Fruit fly (Drosophila melanogaster) whole organism, embryonic: Measurements from ENCODE around the gene CG43121.

Experiments
- Abd-B ChIP-seq: fragments of 200-800 bp; sonication (Bioruptor generic); optimal IDR thresholded peaks from 2 replicates; lab custom pipeline; 2018; ENCODE audit warnings: missing biosample characterization, mild to moderate bottlenecking, missing genetic modification characterization, moderate library complexity
- Ada2b ChIP-seq: fragments of 200-800 bp; sonication (Bioruptor generic); IDR thresholded peaks from 2 replicates; pipeline ENCODE4 v1.3.6; 2022; ENCODE audit warnings: missing biosample characterization, missing genetic modification characterization
- Asciz ChIP-seq: fragments of 200-800 bp; sonication (Bioruptor generic); optimal IDR thresholded peaks from 2 replicates; lab custom pipeline; 2017; ENCODE audit warnings: missing biosample characterization, mild to moderate bottlenecking, missing genetic modification characterization, missing genetic modification reagents
- Atf6 ChIP-seq: fragments of 200-800 bp; sonication (Bioruptor generic); IDR thresholded peaks from 2 replicates; pipeline ENCODE4 v1.3.6; 2022; ENCODE audit warnings: missing biosample characterization, missing genetic modification characterization
- B-H1 ChIP-seq: fragments of 200-800 bp; sonication (Bioruptor generic); IDR thresholded peaks from 3 replicates; pipeline ENCODE4 v1.3.6; 2022; ENCODE audit warnings: missing biosample characterization, missing genetic modification characterization
- CG10431 ChIP-seq: fragments of 200-800 bp; sonication (Bioruptor generic); optimal IDR thresholded peaks from 3 replicates; lab custom pipeline; 2018; ENCODE audit warnings: missing biosample characterization, mild to moderate bottlenecking, missing genetic modification characterization
- CG10462 ChIP-seq: fragments of 200-800 bp; sonication (Bioruptor generic); optimal IDR thresholded peaks from 2 replicates; lab custom pipeline; 2016; ENCODE audit warnings: missing biosample characterization, missing genetic modification characterization
- CG10543 ChIP-seq: fragments of 200-800 bp; sonication (Bioruptor generic); optimal IDR thresholded peaks from 3 replicates; lab custom pipeline; 2017; ENCODE audit warnings: missing biosample characterization, mild to moderate bottlenecking, missing genetic modification characterization, moderate library complexity
- CG11093 ChIP-seq: fragments of 200-800 bp; sonication (Bioruptor generic); IDR thresholded peaks from 3 replicates; pipeline ENCODE4 v1.3.6; 2022; ENCODE audit warnings: missing biosample characterization, missing genetic modification characterization
- CG12659 ChIP-seq: fragments of 200-800 bp; sonication (Bioruptor generic); optimal IDR thresholded peaks from 3 replicates; lab custom pipeline; 2017; ENCODE audit warnings: mild to moderate bottlenecking, missing biosample characterization, missing genetic modification reagents, missing genetic modification characterization
- CG15269 ChIP-seq: fragments of 200-800 bp; sonication (Bioruptor generic); optimal IDR thresholded peaks from 2 replicates; lab custom pipeline; 2018; ENCODE audit warnings: missing biosample characterization, mild to moderate bottlenecking, missing genetic modification characterization, moderate library complexity
- CG17328 ChIP-seq: fragments of 200-800 bp; sonication (Bioruptor generic); IDR thresholded peaks from 2 replicates; pipeline ENCODE4 v1.3.6; 2022; ENCODE audit warnings: missing biosample characterization, missing genetic modification characterization
- CG18764 ChIP-seq: fragments of 200-800 bp; sonication (Bioruptor generic); optimal IDR thresholded peaks from 3 replicates; lab custom pipeline; 2016; ENCODE audit warnings: missing biosample characterization, missing genetic modification characterization
- CG31365 ChIP-seq: fragments of 200-800 bp; sonication (Bioruptor generic); optimal IDR thresholded peaks from 2 replicates; lab custom pipeline; 2018; ENCODE audit warnings: missing biosample characterization, mild to moderate bottlenecking, missing genetic modification characterization
- CG42726 ChIP-seq: fragments of 200-800 bp; sonication (Bioruptor generic); IDR thresholded peaks from 2 replicates; pipeline ENCODE4 v1.3.6; 2022; ENCODE audit warnings: missing biosample characterization, missing genetic modification characterization; ENCODE audit not compliant: partially characterized antibody
- CG6683 ChIP-seq: fragments of 200-800 bp; sonication (Bioruptor generic); optimal IDR thresholded peaks from 2 replicates; lab custom pipeline; 2017; ENCODE audit warnings: missing biosample characterization, mild to moderate bottlenecking, missing genetic modification characterization, missing genetic modification reagents
- CG6813 ChIP-seq: fragments of 200-800 bp; sonication (Bioruptor generic); optimal IDR thresholded peaks from 2 replicates; lab custom pipeline; 2017; ENCODE audit warnings: missing biosample characterization, missing genetic modification characterization, mild to moderate bottlenecking, moderate library complexity, missing genetic modification reagents
- CG8089 ChIP-seq: fragments of 200-800 bp; sonication (Bioruptor generic); optimal IDR thresholded peaks from 3 replicates; lab custom pipeline; 2016; ENCODE audit warnings: missing biosample characterization, missing genetic modification characterization
- CG8359 ChIP-seq: fragments of 200-800 bp; sonication (Bioruptor generic); optimal IDR thresholded peaks from 2 replicates; lab custom pipeline; 2017; ENCODE audit warnings: missing biosample characterization, mild to moderate bottlenecking, missing genetic modification characterization, borderline replicate concordance
- CG8924 ChIP-seq: fragments of 200-800 bp; optimal IDR thresholded peaks from 3 replicates; lab custom pipeline; 2019; ENCODE audit warnings: missing biosample characterization, mild to moderate bottlenecking, missing genetic modification characterization, moderate library complexity
- Chrac-16 ChIP-seq: fragments of 200-800 bp; sonication (Bioruptor generic); optimal IDR thresholded peaks from 3 replicates; lab custom pipeline; 2016; ENCODE audit warnings: missing biosample characterization, missing genetic modification characterization
- CrebB ChIP-seq: fragments of 200-800 bp; sonication (Bioruptor generic); optimal IDR thresholded peaks from 3 replicates; lab custom pipeline; 2018; ENCODE audit warnings: missing biosample characterization, mild to moderate bottlenecking, missing genetic modification characterization
- D ChIP-seq, 2 experiments: fragments of 200-800 bp in 1 of 2; fragments of >200 bp in 1 of 2; sonication (Bioruptor generic) in 1 of 2; optimal IDR thresholded peaks; 2 replicates in 1 of 2; 3 replicates in 1 of 2; lab custom pipeline; 2017; ENCODE audit warnings: mild to moderate bottlenecking in 1 of 2, missing biosample characterization in 1 of 2, missing genetic modification characterization in 1 of 2, missing genetic modification reagents in 1 of 2
- Ets97D ChIP-seq: fragments of 200-800 bp; sonication (Bioruptor generic); optimal IDR thresholded peaks from 3 replicates; lab custom pipeline; 2016; ENCODE audit warnings: missing biosample characterization, missing genetic modification characterization
- H2.0 ChIP-seq: fragments of 200-800 bp; sonication (Bioruptor generic); IDR thresholded peaks from 2 replicates; pipeline ENCODE4 v1.3.6; 2022; ENCODE audit warnings: missing biosample characterization, missing genetic modification characterization
- Hand ChIP-seq: fragments of 200-800 bp; sonication (Bioruptor generic); optimal IDR thresholded peaks from 2 replicates; lab custom pipeline; 2017; ENCODE audit warnings: mild to moderate bottlenecking, missing biosample characterization, missing genetic modification reagents, missing genetic modification characterization
- Ravus ChIP-seq: fragments of 200-800 bp; sonication (Bioruptor generic); IDR thresholded peaks from 2 replicates; pipeline ENCODE4 v1.3.6; 2022; ENCODE audit warnings: missing biosample characterization, missing genetic modification characterization
- Scr ChIP-seq: fragments of 200-800 bp; sonication (Bioruptor generic); IDR thresholded peaks from 2 replicates; pipeline ENCODE4 v1.3.6; 2022; ENCODE audit warnings: missing biosample characterization, missing genetic modification characterization; ENCODE audit not compliant: partially characterized antibody
- Spps ChIP-seq: fragments of 200-800 bp; sonication (Bioruptor generic); optimal IDR thresholded peaks from 2 replicates; lab custom pipeline; 2018; ENCODE audit warnings: missing biosample characterization, mild to moderate bottlenecking, missing genetic modification characterization
- Sry-β ChIP-seq: fragments of 200-800 bp; sonication (Bioruptor generic); optimal IDR thresholded peaks from 2 replicates; lab custom pipeline; 2018; ENCODE audit warnings: missing biosample characterization, mild to moderate bottlenecking, missing genetic modification characterization, moderate library complexity
- Stat92E ChIP-seq, 3 experiments: fragments of >200 bp in 2 of 3; fragments of 200-800 bp in 1 of 3; sonication (Bioruptor generic) in 1 of 3; optimal IDR thresholded peaks; 2 replicates each; lab custom pipeline; 2017 to 2019; ENCODE audit warnings: missing biosample characterization in 3 of 3, missing genetic modification characterization in 3 of 3, mild to moderate bottlenecking in 1 of 3, moderate library complexity in 1 of 3
- Xbp1 ChIP-seq: fragments of 200-800 bp; sonication (Bioruptor generic); optimal IDR thresholded peaks from 3 replicates; lab custom pipeline; 2016; ENCODE audit warnings: missing biosample characterization, mild to moderate bottlenecking, missing genetic modification characterization
- bcd ChIP-seq: fragments of 200-800 bp; sonication (Bioruptor generic); optimal IDR thresholded peaks from 2 replicates; lab custom pipeline; 2017; ENCODE audit warnings: missing biosample characterization, mild to moderate bottlenecking, missing genetic modification characterization
- chif ChIP-seq, 2 experiments: fragments of 200-800 bp; sonication (Bioruptor generic); optimal IDR thresholded peaks; 3 replicates each; lab custom pipeline; 2016; ENCODE audit warnings: missing biosample characterization in 2 of 2, missing genetic modification characterization in 2 of 2
- crol ChIP-seq: fragments of 200-800 bp; sonication (Bioruptor generic); IDR thresholded peaks from 2 replicates; pipeline ENCODE4 v1.3.6; 2022; ENCODE audit warnings: missing biosample characterization, missing genetic modification characterization
- crp ChIP-seq, 2 experiments: fragments of 200-800 bp; sonication (Bioruptor generic); optimal IDR thresholded peaks; 2 replicates in 1 of 2; 3 replicates in 1 of 2; lab custom pipeline; 2017; ENCODE audit warnings: missing biosample characterization in 2 of 2, missing genetic modification characterization in 2 of 2, mild to moderate bottlenecking in 1 of 2, moderate library complexity in 1 of 2
- danr ChIP-seq: fragments of 200-800 bp; sonication (Bioruptor generic); IDR thresholded peaks from 2 replicates; pipeline ENCODE4 v1.3.6; 2022; ENCODE audit warnings: missing biosample characterization, missing genetic modification characterization
- disco-r ChIP-seq: fragments of 200-800 bp; sonication (Bioruptor generic); optimal IDR thresholded peaks from 2 replicates; lab custom pipeline; 2016; ENCODE audit warnings: missing biosample characterization, missing genetic modification characterization
- ewg ChIP-seq: fragments of 200-800 bp; sonication (Bioruptor generic); optimal IDR thresholded peaks from 3 replicates; lab custom pipeline; 2017; ENCODE audit warnings: mild to moderate bottlenecking, missing biosample characterization, missing genetic modification reagents, missing genetic modification characterization
- fu2 ChIP-seq: fragments of 200-800 bp; sonication (Bioruptor generic); optimal IDR thresholded peaks from 2 replicates; lab custom pipeline; 2016; ENCODE audit warnings: missing biosample characterization, missing genetic modification characterization
- hbn ChIP-seq: fragments of 200-800 bp; sonication (Bioruptor generic); IDR thresholded peaks from 2 replicates; pipeline ENCODE4 v1.3.6; 2022; ENCODE audit warnings: missing biosample characterization, missing genetic modification characterization; ENCODE audit not compliant: partially characterized antibody
- her ChIP-seq: fragments of 200-800 bp; sonication (Bioruptor generic); optimal IDR thresholded peaks from 2 replicates; lab custom pipeline; 2016; ENCODE audit warnings: missing biosample characterization, missing genetic modification characterization
- insv ChIP-seq, 2 experiments: fragments of 200-800 bp; sonication (Bioruptor generic); optimal IDR thresholded peaks; 3 replicates each; lab custom pipeline; 2016 to 2018; ENCODE audit warnings: missing biosample characterization in 2 of 2, missing genetic modification characterization in 2 of 2
- kah ChIP-seq: fragments of 200-800 bp; sonication (Bioruptor generic); optimal IDR thresholded peaks from 2 replicates; lab custom pipeline; 2018; ENCODE audit warnings: missing biosample characterization, mild to moderate bottlenecking, missing genetic modification characterization
- lmd ChIP-seq: fragments of 200-800 bp; sonication (Bioruptor generic); IDR thresholded peaks from 2 replicates; pipeline ENCODE4 v1.3.6; 2022; ENCODE audit warnings: missing biosample characterization, missing genetic modification characterization
- lola ChIP-seq, 3 experiments: fragments of >200 bp in 2 of 3; fragments of 200-800 bp in 1 of 3; sonication (Bioruptor generic) in 1 of 3; optimal IDR thresholded peaks; 2 replicates each; lab custom pipeline; 2017 to 2019; ENCODE audit warnings: missing biosample characterization in 3 of 3, missing genetic modification characterization in 3 of 3, mild to moderate bottlenecking in 1 of 3, moderate library complexity in 1 of 3
- toy ChIP-seq: fragments of 200-800 bp; sonication (Bioruptor generic); IDR thresholded peaks from 2 replicates; pipeline ENCODE4 v1.3.6; 2022; ENCODE audit warnings: missing biosample characterization, missing genetic modification characterization
- trem ChIP-seq: fragments of 200-800 bp; optimal IDR thresholded peaks from 3 replicates; lab custom pipeline; 2019; ENCODE audit warnings: missing biosample characterization, mild to moderate bottlenecking, missing genetic modification characterization, moderate library complexity
- unpg ChIP-seq: fragments of 200-800 bp; sonication (Bioruptor generic); optimal IDR thresholded peaks from 3 replicates; lab custom pipeline; 2018; ENCODE audit warnings: missing biosample characterization, mild to moderate bottlenecking, missing genetic modification characterization, moderate library complexity
- zen ChIP-seq: fragments of 200-800 bp; sonication (Bioruptor generic); optimal IDR thresholded peaks from 3 replicates; lab custom pipeline; 2018; ENCODE audit warnings: missing biosample characterization, mild to moderate bottlenecking, missing genetic modification characterization, moderate library complexity

CG43121 gene

dm6 chr3L:14643692-14644091, 28.5 kb downstream of the CG43121 start:
- TF ChIP-seq Ets97D (GFP tag; lab: Kevin White, UChicago) (no peak), CG6813 (no peak), CG42726 (GFP tag; lab: Robert Waterston, UW) (no peak), Asciz (GFP tag; lab: Kevin White, UChicago) (no peak), Scr (GFP tag; lab: Robert Waterston, UW) (no peak), CG12659 (GFP tag; lab: Kevin White, UChicago) (no peak), ewg (GFP tag; lab: Kevin White, UChicago) (no peak), Hand (GFP tag; lab: Kevin White, UChicago) (no peak), CG11093 (GFP tag; lab: Robert Waterston, UW) (no peak), Chrac-16 (GFP tag; lab: Kevin White, UChicago) (no peak), trem (tag; lab: Kevin White, UChicago) (no peak), CG17328 (GFP tag; lab: Robert Waterston, UW) (no peak), zen (peak; percentile 57), insv (GFP tag; optimal IDR thresholded peaks at IDR 0.05; lab: Kevin White, UChicago) (no peak), Spps (no peak), lmd (GFP tag; lab: Robert Waterston, UW) (no peak), Abd-B (GFP tag; lab: Kevin White, UChicago) (no peak), Ada2b (GFP tag; lab: Robert Waterston, UW) (no peak), unpg (GFP tag; lab: Kevin White, UChicago) (no peak), CG10543 (GFP tag; lab: Kevin White, UChicago) (no peak), CG6683 (GFP tag; lab: Kevin White, UChicago) (no peak), chif (GFP tag; optimal IDR thresholded peaks at IDR 0.05; lab: Kevin White, UChicago) (no peak), CG8359 (GFP tag; lab: Kevin White, UChicago) (no peak), disco-r (GFP tag; lab: Kevin White, UChicago) (no peak), hbn (GFP tag; lab: Robert Waterston, UW) (no peak), CG8924 (no peak), crp (GFP tag; optimal IDR thresholded peaks at IDR 0.05; lab: Kevin White, UChicago) (no peak), Ravus (GFP tag; lab: Robert Waterston, UW) (no peak), B-H1 (GFP tag; lab: Robert Waterston, UW) (no peak), Stat92E (GFP tag; optimal IDR thresholded peaks at IDR 0.05; lab: Kevin White, UChicago) (peak in 1 of 3 experiments; percentile 95), crol (peak; percentile 35; the same call in 1 of the 2 replicates), H2.0 (GFP tag; lab: Robert Waterston, UW) (no peak), toy (no peak), kah (no peak), CG10462 (GFP tag; lab: Kevin White, UChicago) (no peak), CG10431 (peak; percentile 81), CG15269 (tag; lab: Kevin White, UChicago) (peak; percentile 35), Atf6 (GFP tag; lab: Robert Waterston, UW) (no peak), lola (GFP tag; optimal IDR thresholded peaks at IDR 0.05; lab: Kevin White, UChicago) (no peak), CrebB (tag; lab: Kevin White, UChicago) (no peak), CG31365 (tag; lab: Kevin White, UChicago) (no peak), CG18764 (GFP tag; lab: Kevin White, UChicago) (no peak), bcd (GFP tag; lab: Kevin White, UChicago) (no peak), CG8089 (GFP tag; lab: Kevin White, UChicago) (no peak), her (GFP tag; lab: Kevin White, UChicago) (no peak), D (optimal IDR thresholded peaks at IDR 0.05; lab: Kevin White, UChicago) (peak; percentile 74), D (GFP tag; optimal IDR thresholded peaks at IDR 0.05; lab: Kevin White, UChicago) (no peak), danr (GFP tag; lab: Robert Waterston, UW) (no peak), fu2 (GFP tag; lab: Kevin White, UChicago) (no peak), Sry-β (GFP tag; lab: Kevin White, UChicago) (no peak), Xbp1 (GFP tag; lab: Kevin White, UChicago) (no peak)
